Fruit fly (Drosophila melanogaster) whole organism, embryonic: ENCODE measurements around the gene mmd.

Experiments
- Asciz ChIP-seq: fragments of 200-800 bp; sonication (Bioruptor generic); optimal IDR thresholded peaks from 2 replicates; lab custom pipeline; 2017; ENCODE audit warnings: missing biosample characterization, mild to moderate bottlenecking, missing genetic modification characterization, missing genetic modification reagents
- CG10654 ChIP-seq: fragments of 200-800 bp; sonication (Bioruptor generic); optimal IDR thresholded peaks from 2 replicates; lab custom pipeline; 2016; ENCODE audit warnings: missing biosample characterization, missing genetic modification characterization
- CG11398 ChIP-seq: fragments of 200-800 bp; sonication (Bioruptor generic); optimal IDR thresholded peaks from 2 replicates; lab custom pipeline; 2016; ENCODE audit warnings: missing biosample characterization, missing genetic modification characterization
- CG12155 ChIP-seq: fragments of 200-800 bp; sonication (Bioruptor generic); optimal IDR thresholded peaks from 3 replicates; lab custom pipeline; 2016; ENCODE audit warnings: missing biosample characterization, missing genetic modification characterization
- CG12299 ChIP-seq: fragments of 200-800 bp; sonication (Bioruptor generic); optimal IDR thresholded peaks from 2 replicates; lab custom pipeline; 2018; ENCODE audit warnings: missing biosample characterization, mild to moderate bottlenecking, missing genetic modification characterization
- CG12391 ChIP-seq: fragments of 200-800 bp; sonication (Bioruptor generic); optimal IDR thresholded peaks from 3 replicates; lab custom pipeline; 2018; ENCODE audit warnings: missing biosample characterization, mild to moderate bottlenecking, missing genetic modification characterization, moderate library complexity
- CG13775 ChIP-seq: fragments of 200-800 bp; sonication (Bioruptor generic); optimal IDR thresholded peaks from 3 replicates; lab custom pipeline; 2017; ENCODE audit warnings: missing biosample characterization, mild to moderate bottlenecking, missing genetic modification characterization
- CG1647 ChIP-seq: fragments of 200-800 bp; sonication (Bioruptor generic); optimal IDR thresholded peaks from 3 replicates; lab custom pipeline; 2016; ENCODE audit warnings: missing biosample characterization, missing genetic modification characterization
- CG2712 ChIP-seq: fragments of 200-800 bp; optimal IDR thresholded peaks from 3 replicates; lab custom pipeline; 2019; ENCODE audit warnings: missing biosample characterization, mild to moderate bottlenecking, missing genetic modification characterization, moderate library complexity
- CG31388 ChIP-seq: fragments of 200-800 bp; sonication (Bioruptor generic); optimal IDR thresholded peaks from 2 replicates; lab custom pipeline; 2016; ENCODE audit warnings: missing biosample characterization, missing genetic modification characterization
- CG33557 ChIP-seq: fragments of 200-800 bp; sonication (Bioruptor generic); optimal IDR thresholded peaks from 2 replicates; lab custom pipeline; 2019; ENCODE audit warnings: missing biosample characterization, mild to moderate bottlenecking, missing genetic modification characterization, moderate library complexity
- CG34224 ChIP-seq: fragments of 200-800 bp; sonication (Bioruptor generic); IDR thresholded peaks from 3 replicates; pipeline ENCODE4 v1.3.6; 2022; ENCODE audit warnings: missing biosample characterization, missing genetic modification characterization; ENCODE audit not compliant: partially characterized antibody
- CG3726 ChIP-seq: fragments of 200-800 bp; sonication (Bioruptor generic); IDR thresholded peaks from 3 replicates; pipeline ENCODE4, ENCODE4 v1.3.6; 2022; ENCODE audit warnings: missing biosample characterization, missing genetic modification characterization
- CG43689 ChIP-seq: fragments of 200-800 bp; sonication (Bioruptor generic); IDR thresholded peaks from 2 replicates; pipeline ENCODE4 v1.3.6; 2022; ENCODE audit warnings: missing biosample characterization, missing genetic modification characterization
- CG4707 ChIP-seq: fragments of 200-800 bp; sonication (Bioruptor generic); optimal IDR thresholded peaks from 2 replicates; lab custom pipeline; 2018; ENCODE audit warnings: missing biosample characterization, mild to moderate bottlenecking, missing genetic modification characterization, moderate library complexity
- CG6272 ChIP-seq: fragments of 200-800 bp; sonication (Bioruptor generic); IDR thresholded peaks from 2 replicates; pipeline ENCODE4 v1.3.6; 2022; ENCODE audit warnings: missing biosample characterization, missing genetic modification characterization
- CG6813 ChIP-seq: fragments of 200-800 bp; sonication (Bioruptor generic); optimal IDR thresholded peaks from 2 replicates; lab custom pipeline; 2017; ENCODE audit warnings: missing biosample characterization, missing genetic modification characterization, mild to moderate bottlenecking, moderate library complexity, missing genetic modification reagents
- CG9609 ChIP-seq: fragments of 200-800 bp; sonication (Bioruptor generic); optimal IDR thresholded peaks from 3 replicates; lab custom pipeline; 2016; ENCODE audit warnings: missing biosample characterization, missing genetic modification characterization
- Doc2 ChIP-seq: fragments of 200-800 bp; sonication (Bioruptor generic); IDR thresholded peaks from 2 replicates; pipeline ENCODE4 v1.3.6; 2022; ENCODE audit warnings: missing biosample characterization, missing genetic modification characterization
- Dp ChIP-seq: fragments of 200-800 bp; sonication (Bioruptor generic); optimal IDR thresholded peaks from 2 replicates; lab custom pipeline; 2018; ENCODE audit warnings: missing biosample characterization, mild to moderate bottlenecking, missing genetic modification characterization, moderate library complexity
- E2f2 ChIP-seq: fragments of 200-800 bp; sonication (Bioruptor generic); IDR thresholded peaks from 2 replicates; pipeline ENCODE4 v1.3.6; 2022; ENCODE audit warnings: missing biosample characterization, missing genetic modification characterization
- Eip74EF ChIP-seq, 2 experiments: fragments of 200-800 bp in 1 of 2; fragments of >200 bp in 1 of 2; sonication (Bioruptor generic) in 1 of 2; optimal IDR thresholded peaks; 2 replicates each; lab custom pipeline; 2017 to 2019; ENCODE audit warnings: missing biosample characterization in 2 of 2, missing genetic modification characterization in 2 of 2, mild to moderate bottlenecking in 1 of 2, moderate library complexity in 1 of 2
- Hr39 ChIP-seq: fragments of >200 bp; optimal IDR thresholded peaks from 2 replicates; lab custom pipeline; 2017
- Jarid2 ChIP-seq: fragments of 200-800 bp; sonication (Bioruptor generic); optimal IDR thresholded peaks from 3 replicates; lab custom pipeline; 2017; ENCODE audit warnings: mild to moderate bottlenecking, missing biosample characterization, missing genetic modification reagents, missing genetic modification characterization
- MESR4 ChIP-seq: fragments of 200-800 bp; sonication (Bioruptor generic); optimal IDR thresholded peaks from 2 replicates; lab custom pipeline; 2018; ENCODE audit warnings: missing biosample characterization, mild to moderate bottlenecking, missing genetic modification characterization, moderate library complexity
- Meics ChIP-seq: fragments of 200-800 bp; sonication (Bioruptor generic); optimal IDR thresholded peaks from 2 replicates; lab custom pipeline; 2017; ENCODE audit warnings: missing biosample characterization, mild to moderate bottlenecking, missing genetic modification characterization
- NC2α ChIP-seq: fragments of 200-800 bp; sonication (Bioruptor generic); optimal IDR thresholded peaks from 2 replicates; lab custom pipeline; 2016; ENCODE audit warnings: missing biosample characterization, missing genetic modification characterization
- NfI ChIP-seq: fragments of 200-800 bp; sonication (Bioruptor generic); optimal IDR thresholded peaks from 3 replicates; lab custom pipeline; 2018; ENCODE audit warnings: missing biosample characterization, mild to moderate bottlenecking, missing genetic modification characterization, moderate library complexity
- Oli ChIP-seq: fragments of 200-800 bp; sonication (Bioruptor generic); optimal IDR thresholded peaks from 2 replicates; lab custom pipeline; 2018; ENCODE audit warnings: missing biosample characterization, mild to moderate bottlenecking, missing genetic modification characterization, moderate library complexity
- Sry-β ChIP-seq: fragments of 200-800 bp; sonication (Bioruptor generic); optimal IDR thresholded peaks from 2 replicates; lab custom pipeline; 2018; ENCODE audit warnings: missing biosample characterization, mild to moderate bottlenecking, missing genetic modification characterization, moderate library complexity
- bcd ChIP-seq: fragments of 200-800 bp; sonication (Bioruptor generic); optimal IDR thresholded peaks from 2 replicates; lab custom pipeline; 2017; ENCODE audit warnings: missing biosample characterization, mild to moderate bottlenecking, missing genetic modification characterization
- bigmax ChIP-seq: fragments of 200-800 bp; sonication (Bioruptor generic); optimal IDR thresholded peaks from 2 replicates; lab custom pipeline; 2018; ENCODE audit warnings: missing biosample characterization, mild to moderate bottlenecking, missing genetic modification characterization
- dm ChIP-seq: fragments of 200-800 bp; sonication (Bioruptor generic); optimal IDR thresholded peaks from 3 replicates; lab custom pipeline; 2016; ENCODE audit warnings: missing biosample characterization, missing genetic modification characterization
- dysf ChIP-seq: fragments of 200-800 bp; sonication (Bioruptor generic); IDR thresholded peaks from 3 replicates; pipeline ENCODE4 v1.3.6; 2022; ENCODE audit warnings: missing biosample characterization, missing genetic modification characterization
- ems ChIP-seq: fragments of 200-800 bp; sonication (Bioruptor generic); optimal IDR thresholded peaks from 3 replicates; lab custom pipeline; 2016; ENCODE audit warnings: missing biosample characterization, missing genetic modification characterization
- en ChIP-seq: fragments of 200-800 bp; sonication (Bioruptor generic); optimal IDR thresholded peaks from 2 replicates; lab custom pipeline; 2016; ENCODE audit warnings: missing biosample characterization, missing genetic modification characterization
- fu2 ChIP-seq: fragments of 200-800 bp; sonication (Bioruptor generic); optimal IDR thresholded peaks from 2 replicates; lab custom pipeline; 2016; ENCODE audit warnings: missing biosample characterization, missing genetic modification characterization
- gcm ChIP-seq: fragments of 200-800 bp; sonication (Bioruptor generic); optimal IDR thresholded peaks from 2 replicates; lab custom pipeline; 2019; ENCODE audit warnings: missing biosample characterization, mild to moderate bottlenecking, missing genetic modification characterization, moderate library complexity
- gfzf ChIP-seq: fragments of 200-800 bp; sonication (Bioruptor generic); optimal IDR thresholded peaks from 2 replicates; lab custom pipeline; 2016; ENCODE audit warnings: missing biosample characterization, mild to moderate bottlenecking, missing genetic modification characterization, moderate library complexity
- grn ChIP-seq: fragments of 200-800 bp; sonication (Bioruptor generic); optimal IDR thresholded peaks from 3 replicates; lab custom pipeline; 2017; ENCODE audit warnings: missing biosample characterization, missing genetic modification characterization
- h ChIP-seq: fragments of >200 bp; optimal IDR thresholded peaks from 2 replicates; lab custom pipeline; 2017
- jigr1 ChIP-seq: fragments of 200-800 bp; sonication (Bioruptor generic); IDR thresholded peaks from 3 replicates; pipeline ENCODE4 v1.3.6; 2022; ENCODE audit warnings: missing biosample characterization, missing genetic modification characterization
- maf-S ChIP-seq: fragments of 200-800 bp; sonication (Bioruptor generic); optimal IDR thresholded peaks from 2 replicates; lab custom pipeline; 2016; ENCODE audit warnings: missing biosample characterization, missing genetic modification characterization
- prd ChIP-seq, 3 experiments: fragments of >200 bp in 2 of 3; fragments of 200-800 bp in 1 of 3; sonication (Bioruptor generic) in 1 of 3; optimal IDR thresholded peaks in 2 of 3; IDR thresholded peaks in 1 of 3; 2 replicates in 2 of 3; 3 replicates in 1 of 3; pipeline versions ENCODE4 v1.3.6 to Lab custom; 2017 to 2022; ENCODE audit warnings: missing biosample characterization in 1 of 3, missing genetic modification characterization in 1 of 3
- sna ChIP-seq: fragments of 200-800 bp; sonication (Bioruptor generic); IDR thresholded peaks from 2 replicates; pipeline ENCODE4 v1.3.6; 2022; ENCODE audit warnings: missing biosample characterization, missing genetic modification characterization; ENCODE audit not compliant: partially characterized antibody
- ssp ChIP-seq: fragments of 200-800 bp; sonication (Bioruptor generic); IDR thresholded peaks from 2 replicates; pipeline ENCODE4 v1.3.6; 2022; ENCODE audit warnings: missing biosample characterization, missing genetic modification characterization
- tio ChIP-seq: fragments of 200-800 bp; sonication (Bioruptor generic); optimal IDR thresholded peaks from 2 replicates; lab custom pipeline; 2017; ENCODE audit warnings: missing biosample characterization, missing genetic modification characterization, inconsistent platforms
- tll ChIP-seq, 2 experiments: fragments of 200-800 bp in 1 of 2; fragments of >200 bp in 1 of 2; sonication (Bioruptor generic) in 1 of 2; optimal IDR thresholded peaks; 2 replicates each; lab custom pipeline; 2017 to 2019; ENCODE audit warnings: missing biosample characterization in 2 of 2, missing genetic modification characterization in 2 of 2, mild to moderate bottlenecking in 1 of 2, moderate library complexity in 1 of 2
- tup ChIP-seq: fragments of 200-800 bp; sonication (Bioruptor generic); optimal IDR thresholded peaks from 2 replicates; lab custom pipeline; 2016; ENCODE audit warnings: missing biosample characterization, mild to moderate bottlenecking, missing genetic modification characterization, moderate library complexity
- wek ChIP-seq: fragments of 200-800 bp; sonication (Bioruptor generic); optimal IDR thresholded peaks from 3 replicates; lab custom pipeline; 2018; ENCODE audit warnings: missing biosample characterization, mild to moderate bottlenecking, missing genetic modification characterization, moderate library complexity
- zfh1 ChIP-seq: fragments of 200-800 bp; sonication (Bioruptor generic); IDR thresholded peaks from 3 replicates; pipeline ENCODE4 v1.3.6; 2022; ENCODE audit warnings: missing biosample characterization, missing genetic modification characterization

Gene mmd

DNA sequence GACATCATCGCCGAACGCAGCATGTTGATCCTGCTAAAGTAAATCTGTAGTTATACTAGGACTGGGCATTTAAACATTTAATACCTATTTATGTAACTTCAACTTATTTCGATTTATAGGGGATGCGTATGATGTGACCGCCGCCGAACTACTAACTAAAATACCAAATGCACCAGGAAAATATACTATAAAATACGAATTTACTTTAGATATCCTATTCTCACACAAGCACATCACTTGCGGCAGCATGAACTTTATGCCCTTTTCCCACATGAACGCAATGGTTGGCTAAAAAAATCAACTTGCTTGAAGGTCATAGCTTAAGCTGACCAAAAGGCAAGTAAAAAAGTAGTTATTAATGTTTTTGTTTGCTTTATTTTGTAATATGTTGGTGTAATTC is 13.7 kb upstream of the mmd start, which contains the start of gene ND-20 (continued):
- TF ChIP-seq NC2α (GFP tag; lab: Kevin White, UChicago) (no peak), h (no peak), en (GFP tag; lab: Kevin White, UChicago) (no peak), Hr39 (lab: Kevin White, UChicago) (no peak), NfI (GFP tag; lab: Kevin White, UChicago) (no peak), CG6813 (GFP tag; lab: Kevin White, UChicago) (no peak), tio (GFP tag; lab: Kevin White, UChicago) (no peak), CG13775 (GFP tag; lab: Kevin White, UChicago) (no peak), zfh1 (GFP tag; lab: Robert Waterston, UW) (0 out of 3 replicates have a peak, but pooled peaks have one; percentile 8), dysf (no peak), Meics (GFP tag; lab: Kevin White, UChicago) (no peak), Doc2 (GFP tag; lab: Robert Waterston, UW) (no peak), ems (GFP tag; lab: Kevin White, UChicago) (no peak), CG6272 (GFP tag; lab: Robert Waterston, UW) (no peak), maf-S (GFP tag; lab: Kevin White, UChicago) (no peak), bcd (GFP tag; lab: Kevin White, UChicago) (no peak), bigmax (GFP tag; lab: Kevin White, UChicago) (no peak), CG9609 (GFP tag; lab: Kevin White, UChicago) (no peak), CG31388 (no peak), Eip74EF (GFP tag; optimal IDR thresholded peaks at IDR 0.05; lab: Kevin White, UChicago) (peak in 1 of 2 experiments; percentile 95), fu2 (no peak), prd (optimal IDR thresholded peaks at IDR 0.05; lab: Kevin White, UChicago) (no peak), prd (GFP tag; IDR thresholded peaks at IDR 0.05; lab: Robert Waterston, UW) (no peak), Oli (no peak), ssp (GFP tag; lab: Robert Waterston, UW) (peak; percentile 98), sna (no peak), CG2712 (tag; lab: Kevin White, UChicago) (peak; percentile 43), wek (GFP tag; lab: Kevin White, UChicago) (no peak), CG12299 (tag; lab: Kevin White, UChicago) (no peak), CG33557 (GFP tag; lab: Kevin White, UChicago) (no peak), jigr1 (GFP tag; lab: Robert Waterston, UW) (no peak), tll (GFP tag; optimal IDR thresholded peaks at IDR 0.05; lab: Kevin White, UChicago) (no peak), grn (GFP tag; lab: Kevin White, UChicago) (no peak), gcm (GFP tag; lab: Kevin White, UChicago) (peak; percentile 13), CG34224 (GFP tag; lab: Robert Waterston, UW) (no peak), CG43689 (GFP tag; lab: Robert Waterston, UW) (no peak), Sry-β (GFP tag; lab: Kevin White, UChicago) (no peak), CG12391 (tag; lab: Kevin White, UChicago) (peak; percentile 47), CG1647 (GFP tag; lab: Kevin White, UChicago) (no peak), MESR4 (GFP tag; lab: Kevin White, UChicago) (peak; percentile 66), Jarid2 (GFP tag; lab: Kevin White, UChicago) (no peak), tup (GFP tag; lab: Kevin White, UChicago) (no peak), E2f2 (GFP tag; lab: Robert Waterston, UW) (peak; percentile 28; the same call in 1 of the 2 replicates), CG12155 (GFP tag; lab: Kevin White, UChicago) (no peak), CG10654 (GFP tag; lab: Kevin White, UChicago) (no peak), Asciz (GFP tag; lab: Kevin White, UChicago) (no peak), Dp (peak; percentile 21), gfzf (GFP tag; lab: Kevin White, UChicago) (peak; percentile 86), dm (peak; percentile 4), CG4707 (GFP tag; lab: Kevin White, UChicago) (no peak), CG3726 (no peak), CG11398 (GFP tag; lab: Kevin White, UChicago) (no peak)
